Fruit fly (Drosophila melanogaster): ENCODE data around the gene CG13737.

Gene CG13737

dm6 chr3L:13903186-13904020 is 24.6 kb downstream of the CG13737 start, which contains the start of gene dysc (continued):
- peak; percentile 69 for TF ChIP-seq CG12299 (tag; optimal IDR thresholded peaks at IDR 0.05)
- no peak for TF ChIP-seq Chrac-16 (GFP tag; optimal IDR thresholded peaks at IDR 0.05)
- no peak for TF ChIP-seq Ravus (GFP tag; IDR thresholded peaks at IDR 0.05)
- no peak for TF ChIP-seq trh (GFP tag; optimal IDR thresholded peaks at IDR 0.05)
- TF ChIP-seq CG18619 (GFP tag; optimal IDR thresholded peaks at IDR 0.05) = peak; percentile 10
- peak; percentile 56 for TF ChIP-seq CG11504 (tag; optimal IDR thresholded peaks at IDR 0.05)
- peak; percentile 66 for TF ChIP-seq Deaf1 (tag; optimal IDR thresholded peaks at IDR 0.05)
- TF ChIP-seq Abd-B (GFP tag; optimal IDR thresholded peaks at IDR 0.05) = no peak
- TF ChIP-seq Poxn (GFP tag; IDR thresholded peaks at IDR 0.05) = no peak
- TF ChIP-seq Hsf (GFP tag; optimal IDR thresholded peaks at IDR 0.05) = no peak
- peak in 1 of 2 experiments; percentile 64 for TF ChIP-seq Hr51 (GFP tag; optimal IDR thresholded peaks at IDR 0.05)
- peak; percentile 49 for TF ChIP-seq dmrt99B (tag; optimal IDR thresholded peaks at IDR 0.05)
- no peak for TF ChIP-seq CG7271 (tag; optimal IDR thresholded peaks at IDR 0.05)
- peak; percentile 11 for TF ChIP-seq Fer3 (tag; optimal IDR thresholded peaks at IDR 0.05)
- peak; percentile 68 for TF ChIP-seq CG13424 (tag; optimal IDR thresholded peaks at IDR 0.05)
- TF ChIP-seq CG4404 (GFP tag; IDR thresholded peaks at IDR 0.05) = no peak
- TF ChIP-seq vvl (GFP tag; IDR thresholded peaks at IDR 0.05) = no peak
- TF ChIP-seq CG8924 (tag; optimal IDR thresholded peaks at IDR 0.05) = peak; percentile 53
- 0 out of 2 replicates have a peak, but pooled peaks have one; percentile 34 for TF ChIP-seq CG32767 (GFP tag; IDR thresholded peaks at IDR 0.05)
- peak; percentile 33 for TF ChIP-seq bcd (GFP tag; optimal IDR thresholded peaks at IDR 0.05)
- no peak for TF ChIP-seq CG16813 (GFP tag; IDR thresholded peaks at IDR 0.05; ENCODE audit: partially characterized antibody)
- TF ChIP-seq CG6683 (GFP tag; optimal IDR thresholded peaks at IDR 0.05) = peak; percentile 12
- TF ChIP-seq lilli (GFP tag; optimal IDR thresholded peaks at IDR 0.05) = no peak
- no peak for TF ChIP-seq seq (GFP tag; IDR thresholded peaks at IDR 0.05)
- no peak for TF ChIP-seq luna (GFP tag; optimal IDR thresholded peaks at IDR 0.05)
- peak; percentile 50 for TF ChIP-seq scrt (GFP tag; optimal IDR thresholded peaks at IDR 0.05)
- TF ChIP-seq gem (tag; optimal IDR thresholded peaks at IDR 0.05) = peak; percentile 69
- TF ChIP-seq ewg (GFP tag; optimal IDR thresholded peaks at IDR 0.05) = no peak
- TF ChIP-seq Xrp1 (GFP tag; IDR thresholded peaks at IDR 0.05) = no peak
- no peak for TF ChIP-seq GATAe (GFP tag; conservative IDR thresholded peaks at IDR 0.05)
- no peak for TF ChIP-seq mam (GFP tag; optimal IDR thresholded peaks at IDR 0.05)
- peak; percentile 66 for TF ChIP-seq zf30C (GFP tag; optimal IDR thresholded peaks at IDR 0.05)
- no peak for TF ChIP-seq fd102C (GFP tag; optimal IDR thresholded peaks at IDR 0.05)
- TF ChIP-seq tx (GFP tag; optimal IDR thresholded peaks at IDR 0.05) = no peak
- TF ChIP-seq Trl (optimal IDR thresholded peaks at IDR 0.05) = peak; percentile 5 to 57
- no peak for TF ChIP-seq Trl (GFP tag; optimal IDR thresholded peaks at IDR 0.05)
- peak; percentile 10 for TF ChIP-seq odd (GFP tag; optimal IDR thresholded peaks at IDR 0.05)
- TF ChIP-seq Ets65A (GFP tag) = peak; percentile 38
- TF ChIP-seq NK7.1 (GFP tag; optimal IDR thresholded peaks at IDR 0.05) = no peak
- TF ChIP-seq Nf-YC (tag; optimal IDR thresholded peaks at IDR 0.05) = peak; percentile 37
- no peak for TF ChIP-seq Kr (GFP tag; optimal IDR thresholded peaks at IDR 0.05)
- TF ChIP-seq CG7357 (GFP tag; IDR thresholded peaks at IDR 0.05) = no peak
- TF ChIP-seq B-H2 (GFP tag; optimal IDR thresholded peaks at IDR 0.05) = peak; percentile 12
- peak; percentile 30 for TF ChIP-seq CG17359 (tag; optimal IDR thresholded peaks at IDR 0.05)
- TF ChIP-seq CG11696 (GFP tag; IDR thresholded peaks at IDR 0.05) = no peak
- no peak for TF ChIP-seq dan (GFP tag; IDR thresholded peaks at IDR 0.05)
- TF ChIP-seq CG17802 (tag; optimal IDR thresholded peaks at IDR 0.05) = no peak
- TF ChIP-seq CG10543 (GFP tag; optimal IDR thresholded peaks at IDR 0.05) = peak; percentile 40
- peak; percentile 44; the same call in 1 of the 2 replicates for TF ChIP-seq slbo (GFP tag; IDR thresholded peaks at IDR 0.05)
- no peak for TF ChIP-seq tin (GFP tag; optimal IDR thresholded peaks at IDR 0.05)
